Worm (Caenorhabditis elegans): ENCODE measurements around the gene E03H12.7.

The E03H12.7 gene

ce11 chrIV:4941681-4942080 is 46.8 kb downstream of the E03H12.7 start, which contains the start of gene Y9C9A.5:
Y9C9A.5 (plus strand) TSS chrIV:4941981.
- TF ChIP-seq eor-1 (tag; optimal IDR thresholded peaks at IDR 0.05), result no peak
- no peak for TF ChIP-seq zag-1 (tag; optimal IDR thresholded peaks at IDR 0.05)
- TF ChIP-seq nhr-67 (tag; optimal IDR thresholded peaks at IDR 0.05), result no peak
- no peak for TF ChIP-seq ceh-16 (tag; optimal IDR thresholded peaks at IDR 0.05)
- no peak for TF ChIP-seq elt-1 (tag; optimal IDR thresholded peaks at IDR 0.05)
- no peak for TF ChIP-seq nhr-76 (tag; optimal IDR thresholded peaks at IDR 0.05)
- TF ChIP-seq fos-1 (tag; optimal IDR thresholded peaks at IDR 0.05), result no peak
- no peak for TF ChIP-seq lin-15B (tag; optimal IDR thresholded peaks at IDR 0.05)
- no peak for TF ChIP-seq sea-2 (GFP tag; optimal IDR thresholded peaks at IDR 0.05)
- TF ChIP-seq fkh-10 (GFP tag; optimal IDR thresholded peaks at IDR 0.05), result no peak
- no peak for TF ChIP-seq mml-1 (tag; optimal IDR thresholded peaks at IDR 0.05)
- TF ChIP-seq nhr-237 (tag; optimal IDR thresholded peaks at IDR 0.05), result no peak
- no peak for TF ChIP-seq hmg-11 (tag; optimal IDR thresholded peaks at IDR 0.05)
- TF ChIP-seq egl-5 (tag; optimal IDR thresholded peaks at IDR 0.05), result no peak
- TF ChIP-seq unc-62 (GFP tag; optimal IDR thresholded peaks at IDR 0.05), result no peak
- TF ChIP-seq fkh-2 (tag; optimal IDR thresholded peaks at IDR 0.05), result no peak

- TF ChIP-seq zag-1 (tag; optimal IDR thresholded peaks at IDR 0.05) (no peak), nhr-77 (tag; optimal IDR thresholded peaks at IDR 0.05) (no peak), jun-1 (tag; optimal IDR thresholded peaks at IDR 0.05) (no peak), nfya-1 (tag; optimal IDR thresholded peaks at IDR 0.05; ENCODE audit: insufficient read depth) (no peak), elt-1 (tag; optimal IDR thresholded peaks at IDR 0.05) (no peak), sea-2 (GFP tag; optimal IDR thresholded peaks at IDR 0.05) (no peak), nhr-25 (tag; optimal IDR thresholded peaks at IDR 0.05) (no peak), skn-1 (tag; optimal IDR thresholded peaks at IDR 0.05) (no peak), ceh-82 (tag; optimal IDR thresholded peaks at IDR 0.05) (no peak), egl-27 (tag; optimal IDR thresholded peaks at IDR 0.05) (no peak), elt-3 (tag; optimal IDR thresholded peaks at IDR 0.05) (no peak), lin-15B (tag; optimal IDR thresholded peaks at IDR 0.05) (no peak), hmg-11 (tag; optimal IDR thresholded peaks at IDR 0.05) (no peak), nhr-43 (tag; optimal IDR thresholded peaks at IDR 0.05; ENCODE audit: poor library complexity, severe bottlenecking) (no peak), daf-12 (tag; optimal IDR thresholded peaks at IDR 0.05) (no peak)
Measured at ce11 chrIV:4938664-4939063, 49.8 kb downstream of the E03H12.7 start, which contains the start of gene str-168. str-168 (plus strand) TSS chrIV:4938964.
